Worm (Caenorhabditis elegans): ENCODE data around the gene shc-2.

The shc-2 gene

DNA sequence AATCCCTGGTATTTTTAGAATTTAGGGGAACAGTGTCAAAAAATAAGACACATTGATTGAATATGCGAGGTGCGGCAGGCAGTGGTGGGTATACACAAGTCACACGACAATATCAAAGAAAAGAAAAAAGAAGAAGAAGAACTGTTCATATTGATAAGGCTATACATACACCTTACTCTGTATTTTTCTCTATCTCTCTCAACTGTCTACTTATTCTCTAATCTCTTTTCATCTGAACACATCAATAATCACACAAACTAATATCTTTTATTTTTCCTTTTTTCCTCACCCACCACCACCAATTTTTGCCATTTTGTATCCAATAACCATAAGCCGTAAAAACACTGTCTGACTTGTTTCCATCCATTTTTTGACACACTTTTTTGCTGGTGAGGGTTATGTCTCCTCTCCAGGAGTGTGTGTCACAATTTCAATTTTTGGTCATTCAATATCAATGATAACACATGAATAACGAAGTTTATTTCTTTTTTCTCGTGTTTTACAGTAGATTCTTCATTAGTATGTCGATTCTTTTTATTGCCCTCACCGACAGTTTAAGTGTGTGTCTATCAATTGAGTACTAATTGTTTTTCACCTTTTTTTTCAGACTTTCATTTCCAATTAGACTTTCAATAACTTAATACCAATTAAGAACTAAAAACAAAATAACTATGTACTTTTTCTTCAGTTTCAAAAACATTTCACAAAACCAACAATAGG, 50.6 kb downstream of the shc-2 start:
- TF ChIP-seq ceh-8 (GFP tag; optimal IDR thresholded peaks at IDR 0.05) (no peak), ceh-88 (GFP tag; IDR thresholded peaks at IDR 0.05) (0 out of 2 replicates have a peak, but pooled peaks have one; percentile 16), elt-3 (tag; optimal IDR thresholded peaks at IDR 0.05) (peak in 5 of 6 experiments; percentile 12 to 89 (median 84)), unc-98 (GFP tag; IDR thresholded peaks at IDR 0.05) (no peak), nhr-90 (tag; optimal IDR thresholded peaks at IDR 0.05; ENCODE audit: poor library complexity) (peak; percentile 24), unc-130 (tag; optimal IDR thresholded peaks at IDR 0.05) (no peak), hlh-4 (tag; optimal IDR thresholded peaks at IDR 0.05) (no peak), hlh-17 (GFP tag; optimal IDR thresholded peaks at IDR 0.05; ENCODE audit: borderline replicate concordance) (no peak), unc-62 (GFP tag; optimal IDR thresholded peaks at IDR 0.05) (no peak), nhr-12 (tag; optimal IDR thresholded peaks at IDR 0.05) (no peak), pag-3 (tag; optimal IDR thresholded peaks at IDR 0.05; ENCODE audit: borderline replicate concordance, insufficient read depth) (no peak), dpl-1 (GFP tag; optimal IDR thresholded peaks at IDR 0.05) (peak in 1 of 3 experiments; percentile 15), nhr-85 (tag) (peak; percentile 89), nhr-20 (tag; optimal IDR thresholded peaks at IDR 0.05) (peak; percentile 57), lsy-2 (tag; optimal IDR thresholded peaks at IDR 0.05) (peak; percentile 10 to 60), mdl-1 (tag; optimal IDR thresholded peaks at IDR 0.05) (peak in 1 of 2 experiments; percentile 23), snu-23 (GFP tag; optimal IDR thresholded peaks at IDR 0.05) (peak; percentile 53), lin-14 (GFP tag; optimal IDR thresholded peaks at IDR 0.05) (peak; percentile 81), elt-2 (tag; optimal IDR thresholded peaks at IDR 0.05) (peak; percentile 96), fkh-10 (GFP tag; optimal IDR thresholded peaks at IDR 0.05) (no peak), zip-4 (GFP tag; optimal IDR thresholded peaks at IDR 0.05) (no peak), tbx-2 (tag; optimal IDR thresholded peaks at IDR 0.05) (no peak), ces-1 (GFP tag; optimal IDR thresholded peaks at IDR 0.05) (no peak), ceh-82 (tag; optimal IDR thresholded peaks at IDR 0.05) (no peak), pqm-1 (tag; optimal IDR thresholded peaks at IDR 0.05) (peak; percentile 20), efl-1 (optimal IDR thresholded peaks at IDR 0.05) (no peak), efl-1 (GFP tag; optimal IDR thresholded peaks at IDR 0.05 in 1 of 2) (peak in 1 of 2 experiments; percentile 89), nhr-71 (tag; optimal IDR thresholded peaks at IDR 0.05) (peak; percentile 54), lir-3 (tag; optimal IDR thresholded peaks at IDR 0.05; ENCODE audit: poor library complexity) (no peak), fkh-8 (tag; optimal IDR thresholded peaks at IDR 0.05) (no peak), skn-1 (tag; optimal IDR thresholded peaks at IDR 0.05) (no peak), lin-39 (tag; optimal IDR thresholded peaks at IDR 0.05) (no peak), mep-1 (tag; optimal IDR thresholded peaks at IDR 0.05) (no peak), lin-15B (tag; optimal IDR thresholded peaks at IDR 0.05) (no peak), lin-35 (GFP tag; optimal IDR thresholded peaks at IDR 0.05) (no peak), zag-1 (tag; optimal IDR thresholded peaks at IDR 0.05) (no peak), blmp-1 (tag; optimal IDR thresholded peaks at IDR 0.05) (peak; percentile 24), C04F5.9 (tag; optimal IDR thresholded peaks at IDR 0.05) (no peak)

DNA sequence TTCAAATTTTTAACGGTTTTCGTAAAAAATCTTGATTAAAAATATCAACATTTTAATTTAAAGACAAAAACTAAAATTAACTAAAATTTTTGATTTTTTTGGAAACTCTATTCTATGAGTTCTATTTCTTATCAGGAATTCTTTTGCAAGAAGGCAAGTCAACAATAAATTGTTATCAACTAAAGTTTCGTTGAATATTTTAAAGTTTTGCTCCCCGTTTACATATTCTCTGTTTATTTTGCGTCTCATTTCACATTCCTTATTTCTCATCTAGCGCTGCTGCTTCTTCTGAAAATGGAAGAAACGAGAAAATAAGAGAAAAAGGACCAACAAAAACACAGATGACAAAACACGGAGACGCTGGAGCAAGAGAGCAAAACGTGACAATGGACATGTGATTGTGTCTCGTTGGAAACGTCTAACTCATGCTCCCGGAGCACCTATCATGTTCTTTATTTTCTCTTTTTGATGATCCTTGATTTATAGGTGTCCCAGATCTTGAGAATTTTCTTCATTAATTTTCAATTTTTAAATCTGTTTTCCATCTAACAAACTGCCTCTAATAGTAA, 51.6 kb downstream of the shc-2 start:
- TF ChIP-seq rnt-1 (tag; optimal IDR thresholded peaks at IDR 0.05) (peak; percentile 21), ets-5 (GFP tag; IDR thresholded peaks at IDR 0.05) (no peak), lin-14 (GFP tag; optimal IDR thresholded peaks at IDR 0.05) (peak; percentile 39), lsy-2 (tag; optimal IDR thresholded peaks at IDR 0.05) (peak in 1 of 2 experiments; percentile 5), pag-3 (tag; optimal IDR thresholded peaks at IDR 0.05; ENCODE audit: borderline replicate concordance, insufficient read depth) (no peak), nhr-19 (GFP tag; conservative IDR thresholded peaks at IDR 0.05) (0 out of 2 replicates have a peak, but pooled peaks have one; percentile 3), nhr-71 (tag; optimal IDR thresholded peaks at IDR 0.05) (peak; percentile 29), unc-98 (GFP tag; IDR thresholded peaks at IDR 0.05) (no peak), efl-1 (optimal IDR thresholded peaks at IDR 0.05) (no peak), efl-1 (GFP tag; optimal IDR thresholded peaks at IDR 0.05 in 1 of 2) (peak in 1 of 2 experiments; percentile 62), elt-2 (tag; optimal IDR thresholded peaks at IDR 0.05) (peak; percentile 88), nhr-20 (tag; optimal IDR thresholded peaks at IDR 0.05) (peak; percentile 6)
